Worm (Caenorhabditis elegans) whole organism, L2 larva: ENCODE data around the gene F14D7.18.

Source experiments
- elt-3 ChIP-seq: sonication (generic microtip); optimal IDR thresholded peaks from 2 replicates; lab custom pipeline; 2017; ENCODE audit warnings: missing biosample characterization, missing genetic modification characterization
- nhr-12 ChIP-seq: fragments of 150-350 bp; optimal IDR thresholded peaks from 2 replicates; lab custom pipeline; 2014; ENCODE audit warnings: missing biosample characterization, missing genetic modification characterization
- nhr-23 ChIP-seq: fragments of 150-350 bp; optimal IDR thresholded peaks from 2 replicates; lab custom pipeline; 2014; ENCODE audit warnings: missing biosample characterization, missing genetic modification reagents, missing genetic modification characterization
- nhr-77 ChIP-seq: fragments of 150-350 bp; optimal IDR thresholded peaks from 2 replicates; lab custom pipeline; 2014; ENCODE audit warnings: missing biosample characterization, missing genetic modification characterization

DNA sequence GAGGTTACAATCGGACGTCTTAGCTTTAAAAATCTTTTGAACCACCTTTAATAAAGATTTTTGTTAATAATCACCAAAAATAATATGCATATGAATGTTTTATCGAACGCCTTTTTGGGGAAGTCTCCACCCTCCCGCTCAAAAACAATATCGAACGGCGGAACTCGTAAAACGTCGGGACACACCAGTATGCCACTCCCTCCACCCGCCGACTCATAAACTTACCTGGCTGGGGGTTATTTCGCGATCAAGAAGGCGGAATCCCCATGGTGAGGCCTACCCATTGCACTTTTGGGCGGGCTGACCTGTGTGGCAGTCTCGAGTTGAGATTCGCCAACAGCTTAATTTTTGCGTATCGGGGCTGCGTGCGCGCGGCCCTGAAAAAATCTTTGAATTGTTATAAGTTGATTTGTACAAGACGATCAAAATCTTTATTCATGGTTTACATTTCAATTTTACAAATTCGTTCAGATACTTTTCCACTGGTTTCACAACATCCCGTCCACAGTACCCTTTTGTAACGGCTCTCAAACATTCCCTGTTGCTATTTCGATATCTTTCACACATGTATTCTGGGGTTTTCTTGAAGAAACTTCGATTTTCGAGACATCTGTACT lies 23.1 kb downstream of the F14D7.18 start:
- TF ChIP-seq nhr-12 (tag; lab: Kevin White, UChicago): no peak
- no peak for TF ChIP-seq elt-3 (tag; lab: Kevin White, UChicago)
- no peak for TF ChIP-seq nhr-77 (tag; lab: Kevin White, UChicago)
- no peak for TF ChIP-seq nhr-23
